Worm (Caenorhabditis elegans) whole organism, L4 larva: ENCODE results near the gene srg-45.

Experiments used
- R02D3.7 ChIP-seq: fragments of 150-350 bp; sonication (generic microtip); optimal IDR thresholded peaks from 3 replicates; lab custom pipeline; 2014; ENCODE audit warnings: missing biosample characterization, missing genetic modification characterization
- aha-1 ChIP-seq: fragments of 150-350 bp; peaks from one replicate; lab custom pipeline; 2014; ENCODE audit warnings: missing biosample characterization, missing genetic modification characterization
- aly-2 ChIP-seq: sonication (generic microtip); optimal IDR thresholded peaks from 2 replicates; lab custom pipeline; 2018; ENCODE audit warnings: missing biosample characterization, missing genetic modification characterization
- ceh-32 ChIP-seq: sonication (generic microtip); optimal IDR thresholded peaks from 2 replicates; lab custom pipeline; 2016; ENCODE audit warnings: mild to moderate bottlenecking, missing genetic modification characterization, missing compliant biosample characterization; ENCODE audit not compliant: poor library complexity
- ceh-82 ChIP-seq: sonication (generic microtip); optimal IDR thresholded peaks from 2 replicates; lab custom pipeline; 2017; ENCODE audit warnings: missing biosample characterization, missing genetic modification characterization
- nhr-77 ChIP-seq: fragments of 150-350 bp; optimal IDR thresholded peaks from 2 replicates; lab custom pipeline; 2014; ENCODE audit warnings: missing biosample characterization, missing genetic modification characterization
- tra-1 ChIP-seq: fragments of 200-800 bp; sonication (Bioruptor generic); IDR thresholded peaks from 2 replicates; pipeline ENCODE4 v1.3.6; 2022; ENCODE audit warnings: missing genetic modification reagents, missing genetic modification characterization, missing compliant biosample characterization
- unc-39 ChIP-seq: sonication (generic microtip); optimal IDR thresholded peaks from 2 replicates; lab custom pipeline; 2017; ENCODE audit warnings: missing biosample characterization, missing genetic modification characterization

- TF ChIP-seq R02D3.7 (tag; lab: Kevin White, UChicago) (no peak), nhr-77 (tag; lab: Kevin White, UChicago) (no peak), ceh-32 (no peak), tra-1 (GFP tag; lab: Robert Waterston, UW) (no peak), aly-2 (tag; lab: Kevin White, UChicago) (no peak), ceh-82 (tag; lab: Kevin White, UChicago) (no peak), aha-1 (tag; lab: Kevin White, UChicago) (no peak), unc-39 (tag; lab: Kevin White, UChicago) (no peak)
Observed at ce11 chrV:12305677-12306076, 1.6 kb upstream of the srg-45 start.
